Worm (Caenorhabditis elegans): ENCODE measurements around the gene F18E3.12.

DNA sequence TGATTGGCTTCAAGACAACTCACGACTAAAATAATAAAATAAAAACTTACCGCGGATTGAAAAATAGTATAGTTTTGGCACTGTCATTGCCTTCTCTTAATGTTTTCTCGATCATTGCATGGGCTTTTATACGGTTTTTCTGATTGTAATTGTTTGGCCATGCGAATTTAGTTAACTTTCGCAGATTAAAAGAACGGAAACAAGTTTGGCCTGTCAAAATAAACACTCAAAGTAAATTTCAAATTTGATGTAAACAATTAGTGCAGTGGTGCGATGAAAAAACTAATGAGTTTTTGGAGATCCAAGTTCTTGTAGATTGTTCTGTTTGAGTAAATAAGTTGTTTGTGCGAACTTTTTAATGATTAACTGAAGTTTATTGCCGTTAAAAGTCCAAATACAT lies 15.6 kb upstream of the F18E3.12 start, which contains the start of gene gst-41:
- TF ChIP-seq tbx-37 (GFP tag; conservative IDR thresholded peaks at IDR 0.05) (no peak), ama-1 (optimal IDR thresholded peaks at IDR 0.05) (no peak), ceh-36 (tag; optimal IDR thresholded peaks at IDR 0.05) (no peak), flt-1 (GFP tag; IDR thresholded peaks at IDR 0.05) (no peak)
